Worm (Caenorhabditis elegans) whole organism, late embryonic: ENCODE data around the gene scvp-1.

Experiments used
- C08G9.2 ChIP-seq: sonication (generic microtip); optimal IDR thresholded peaks from 2 replicates; lab custom pipeline; 2016; ENCODE audit warnings: mild to moderate bottlenecking, missing genetic modification characterization, moderate library complexity, missing compliant biosample characterization
- C38D4.7 ChIP-seq: fragments of 200-800 bp; sonication (Bioruptor generic); optimal IDR thresholded peaks from 2 replicates; lab custom pipeline; 2018; ENCODE audit warnings: mild to moderate bottlenecking, missing genetic modification characterization, moderate library complexity, missing compliant biosample characterization
- T23F11.4 ChIP-seq: fragments of 200-800 bp; sonication (Bioruptor generic); optimal IDR thresholded peaks from 2 replicates; lab custom pipeline; 2018; ENCODE audit warnings: mild to moderate bottlenecking, missing genetic modification characterization, missing compliant biosample characterization
- ama-1 ChIP-seq: fragments of 150-350 bp; optimal IDR thresholded peaks from 2 replicates; lab custom pipeline; 2014
- ceh-14 ChIP-seq: sonication (generic microtip); optimal IDR thresholded peaks from 2 replicates; lab custom pipeline; 2016; ENCODE audit warnings: missing genotype, missing genetic modification characterization, missing compliant biosample characterization
- ceh-18 ChIP-seq: sonication (generic microtip); optimal IDR thresholded peaks from 2 replicates; lab custom pipeline; 2016; ENCODE audit warnings: missing genetic modification characterization, missing compliant biosample characterization
- ceh-2 ChIP-seq: sonication (generic microtip); optimal IDR thresholded peaks from 2 replicates; lab custom pipeline; 2016; ENCODE audit warnings: missing genotype, missing genetic modification characterization, missing compliant biosample characterization
- ceh-30 ChIP-seq: fragments of 150-350 bp; optimal IDR thresholded peaks from 2 replicates; lab custom pipeline; 2014; ENCODE audit warnings: missing biosample characterization, missing genetic modification characterization
- ceh-31 ChIP-seq: sonication (generic microtip); optimal IDR thresholded peaks from 2 replicates; lab custom pipeline; 2016; ENCODE audit warnings: missing genetic modification characterization, missing compliant biosample characterization
- ceh-34 ChIP-seq: sonication (generic microtip); optimal IDR thresholded peaks from 2 replicates; lab custom pipeline; 2016; ENCODE audit warnings: mild to moderate bottlenecking, missing genetic modification characterization, missing compliant biosample characterization
- ceh-45 ChIP-seq: fragments of 200-800 bp; sonication (Bioruptor generic); IDR thresholded peaks from 2 replicates; pipeline ENCODE4 v1.3.6; 2022; ENCODE audit warnings: missing genetic modification reagents, missing genetic modification characterization, missing compliant biosample characterization
- ceh-6 ChIP-seq: fragments of 200-800 bp; sonication (Bioruptor generic); optimal IDR thresholded peaks from 2 replicates; lab custom pipeline; 2018; ENCODE audit warnings: mild to moderate bottlenecking, missing genetic modification characterization, missing compliant biosample characterization
- che-1 ChIP-seq: sonication (generic microtip); optimal IDR thresholded peaks from 2 replicates; lab custom pipeline; 2016; ENCODE audit warnings: mild to moderate bottlenecking, missing genetic modification characterization, missing compliant biosample characterization
- dve-1 ChIP-seq: sonication (generic microtip); optimal IDR thresholded peaks from 2 replicates; lab custom pipeline; 2017; ENCODE audit warnings: antibody characterized with exemption, mild to moderate bottlenecking, missing genetic modification characterization, missing compliant biosample characterization
- elt-2 ChIP-seq: sonication (generic microtip); optimal IDR thresholded peaks from 2 replicates; lab custom pipeline; 2016; ENCODE audit warnings: missing genetic modification reagents, missing genetic modification characterization, missing compliant biosample characterization
- elt-4 ChIP-seq: sonication (generic microtip); optimal IDR thresholded peaks from 2 replicates; lab custom pipeline; 2016; ENCODE audit warnings: missing genetic modification characterization, missing compliant biosample characterization
- ets-4 ChIP-seq: sonication (generic microtip); optimal IDR thresholded peaks from 2 replicates; lab custom pipeline; 2016; ENCODE audit warnings: missing genetic modification characterization, missing compliant biosample characterization
- fax-1 ChIP-seq: sonication (generic microtip); optimal IDR thresholded peaks from 2 replicates; lab custom pipeline; 2016; ENCODE audit warnings: missing genotype, missing genetic modification characterization, missing compliant biosample characterization
- fkh-6 ChIP-seq: sonication (generic microtip); optimal IDR thresholded peaks from 2 replicates; lab custom pipeline; 2016; ENCODE audit warnings: missing genetic modification characterization, missing compliant biosample characterization
- hlh-13 ChIP-seq: fragments of 200-800 bp; sonication (Bioruptor generic); optimal IDR thresholded peaks from 2 replicates; lab custom pipeline; 2018; ENCODE audit warnings: mild to moderate bottlenecking, missing genetic modification characterization, missing compliant biosample characterization
- hlh-6 ChIP-seq: sonication (generic microtip); optimal IDR thresholded peaks from 2 replicates; lab custom pipeline; 2016; ENCODE audit warnings: missing genotype, missing genetic modification characterization, missing compliant biosample characterization
- lin-11 ChIP-seq: fragments of 200-800 bp; sonication (Bioruptor generic); optimal IDR thresholded peaks from 2 replicates; lab custom pipeline; 2018; ENCODE audit warnings: mild to moderate bottlenecking, missing genetic modification characterization, missing compliant biosample characterization
- mec-3 ChIP-seq: sonication (generic microtip); optimal IDR thresholded peaks from 2 replicates; lab custom pipeline; 2016; ENCODE audit warnings: borderline replicate concordance, missing genetic modification characterization, missing compliant biosample characterization
- nfya-1 ChIP-seq: sonication (generic microtip); optimal IDR thresholded peaks from 2 replicates; lab custom pipeline; 2017; ENCODE audit warnings: missing genetic modification characterization, mild to moderate bottlenecking, missing compliant biosample characterization, antibody characterized with exemption, moderate library complexity
- nhr-232 ChIP-seq: sonication (generic microtip); optimal IDR thresholded peaks from 2 replicates; lab custom pipeline; 2016; ENCODE audit warnings: missing genetic modification characterization, missing compliant biosample characterization
- odd-2 ChIP-seq: sonication (generic microtip); optimal IDR thresholded peaks from 2 replicates; lab custom pipeline; 2017; ENCODE audit warnings: antibody characterized with exemption, mild to moderate bottlenecking, missing genetic modification characterization, missing compliant biosample characterization
- pag-3 ChIP-seq: sonication (generic microtip); optimal IDR thresholded peaks from 2 replicates; lab custom pipeline; 2016; ENCODE audit warnings: missing compliant biosample characterization, missing genetic modification characterization, borderline replicate concordance
- pat-9 ChIP-seq: fragments of 200-800 bp; sonication (Bioruptor generic); optimal IDR thresholded peaks from 2 replicates; lab custom pipeline; 2018; ENCODE audit warnings: mild to moderate bottlenecking, missing genetic modification characterization, moderate library complexity, missing compliant biosample characterization
- pha-4 ChIP-seq: fragments of 150-350 bp; optimal IDR thresholded peaks from 2 replicates; lab custom pipeline; 2018; ENCODE audit warnings: missing biosample characterization, missing genetic modification reagents, missing genetic modification characterization
- pros-1 ChIP-seq: fragments of 150-350 bp; optimal IDR thresholded peaks from 2 replicates; lab custom pipeline; 2014; ENCODE audit warnings: missing biosample characterization, missing genetic modification reagents, missing genetic modification characterization
- ref-2 ChIP-seq: sonication (generic microtip); optimal IDR thresholded peaks from 2 replicates; lab custom pipeline; 2016; ENCODE audit warnings: missing genetic modification characterization, missing compliant biosample characterization
- rnt-1 ChIP-seq: sonication (generic microtip); optimal IDR thresholded peaks from 2 replicates; lab custom pipeline; 2016; ENCODE audit warnings: missing genetic modification characterization, missing compliant biosample characterization
- sox-2 ChIP-seq: fragments of 200-800 bp; sonication (Bioruptor generic); IDR thresholded peaks from 2 replicates; pipeline ENCODE4 v1.3.6; 2022; ENCODE audit warnings: missing genetic modification reagents, missing genetic modification characterization, missing compliant biosample characterization
- syd-9 ChIP-seq: sonication (generic microtip); optimal IDR thresholded peaks from 2 replicates; lab custom pipeline; 2016; ENCODE audit warnings: mild to moderate bottlenecking, missing genetic modification characterization, moderate library complexity, missing compliant biosample characterization
- tbx-2 ChIP-seq: sonication (generic microtip); optimal IDR thresholded peaks from 2 replicates; lab custom pipeline; 2016; ENCODE audit warnings: missing genetic modification characterization, missing compliant biosample characterization
- unc-42 ChIP-seq: sonication (generic microtip); optimal IDR thresholded peaks from 2 replicates; lab custom pipeline; 2016; ENCODE audit warnings: missing genotype, missing genetic modification characterization, missing compliant biosample characterization
- unc-55 ChIP-seq: sonication (generic microtip); optimal IDR thresholded peaks from 2 replicates; lab custom pipeline; 2017; ENCODE audit warnings: missing biosample characterization, missing genetic modification reagents, missing genetic modification characterization

Gene scvp-1

ce11 chrV:10961448-10961870, 30.4 kb upstream of the scvp-1 start:
- TF ChIP-seq pag-3 (tag; lab: Kevin White, UChicago) (no peak), unc-42 (tag; lab: Kevin White, UChicago) (peak; percentile 94), ceh-45 (GFP tag; lab: Robert Waterston, UW) (no peak), C08G9.2 (tag; lab: Kevin White, UChicago) (peak; percentile 22), pha-4 (tag; lab: Kevin White, UChicago) (no peak), ceh-14 (peak; percentile 75), ceh-18 (tag; lab: Kevin White, UChicago) (peak; percentile 93), unc-55 (GFP tag; lab: Kevin White, UChicago) (peak; percentile 68), ama-1 (no peak), fkh-6 (no peak), dve-1 (tag; lab: Kevin White, UChicago) (no peak), odd-2 (no peak), ref-2 (tag; lab: Kevin White, UChicago) (peak; percentile 25), ceh-34 (tag; lab: Kevin White, UChicago) (peak; percentile 44), hlh-6 (tag; lab: Kevin White, UChicago) (no peak), ceh-2 (tag; lab: Kevin White, UChicago) (no peak), fax-1 (tag; lab: Kevin White, UChicago) (peak; percentile 27), ceh-6 (GFP tag; lab: Kevin White, UChicago) (no peak), mec-3 (tag; lab: Kevin White, UChicago) (peak; percentile 49), ceh-31 (tag; lab: Kevin White, UChicago) (peak; percentile 62), tbx-2 (tag; lab: Kevin White, UChicago) (peak; percentile 48), che-1 (tag; lab: Kevin White, UChicago) (no peak), C38D4.7 (no peak), rnt-1 (tag; lab: Kevin White, UChicago) (peak; percentile 48), nfya-1 (tag; lab: Kevin White, UChicago) (peak; percentile 1), pat-9 (tag; lab: Kevin White, UChicago) (no peak)

DNA sequence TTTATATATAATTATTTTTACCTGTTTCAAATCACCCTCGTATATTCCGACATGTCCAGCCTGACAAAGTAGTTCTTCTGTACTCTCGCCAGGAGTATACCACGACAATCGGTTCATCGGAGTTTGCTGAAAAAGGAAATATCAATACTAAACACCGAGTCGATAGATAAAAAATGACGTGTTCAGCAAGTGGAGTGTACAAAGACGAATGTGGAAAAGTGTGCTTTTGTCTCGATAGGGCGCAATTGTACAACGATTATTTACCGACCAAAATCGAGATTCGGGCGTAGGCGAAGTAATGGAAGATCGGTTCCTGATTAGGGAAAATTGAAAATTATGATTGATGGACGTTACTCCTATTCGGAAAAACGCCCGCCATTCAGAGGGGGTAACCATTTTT, 29.5 kb upstream of the scvp-1 start, which contains the start of gene vps-36:
Gene vps-36, minus strand, starts transcription at position 126 of the 400 bp plus-strand sequence.
- no peak for TF ChIP-seq lin-11 (tag; lab: Kevin White, UChicago)
- TF ChIP-seq tbx-2 (tag; lab: Kevin White, UChicago) = no peak
- TF ChIP-seq elt-2 (tag; lab: Kevin White, UChicago) = peak; percentile 14
- TF ChIP-seq ceh-2 (tag; lab: Kevin White, UChicago) = no peak
- TF ChIP-seq ceh-34 (tag; lab: Kevin White, UChicago) = no peak

DNA sequence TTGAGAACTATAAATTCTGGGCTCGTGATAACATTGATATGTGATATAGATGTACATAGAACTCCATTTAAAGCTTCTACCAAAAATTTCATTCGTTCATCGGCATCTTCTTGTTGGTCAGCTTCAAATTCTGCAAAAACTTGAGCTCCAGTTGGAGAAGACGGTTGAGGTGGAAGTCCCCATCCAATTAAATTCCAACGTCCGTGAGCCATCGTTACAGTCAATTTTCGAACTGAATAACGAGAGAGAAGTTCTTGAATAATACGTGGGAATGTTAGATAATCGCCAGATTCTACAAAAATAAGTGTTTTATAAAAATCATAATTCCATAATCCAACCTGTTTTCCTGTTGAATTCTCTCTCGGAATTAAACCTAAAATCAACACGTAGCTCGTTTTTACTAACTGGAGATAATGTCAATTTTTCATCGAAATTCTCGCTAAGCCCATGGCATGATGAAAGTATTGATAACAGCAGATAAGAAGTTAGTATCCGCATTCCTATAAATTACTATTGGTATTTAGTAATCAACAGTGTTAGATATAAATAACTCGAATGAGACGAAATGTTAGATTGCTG, 27.3 kb upstream of the scvp-1 start, which contains the start of gene pigt-1:
Gene pigt-1, minus strand, starts transcription at position 500 of the 579 bp plus-strand sequence.
- TF ChIP-seq mec-3 (tag; lab: Kevin White, UChicago) (no peak), rnt-1 (tag; lab: Kevin White, UChicago) (no peak), pros-1 (tag; lab: Kevin White, UChicago) (no peak), ceh-2 (tag; lab: Kevin White, UChicago) (no peak), elt-2 (tag; lab: Kevin White, UChicago) (no peak), che-1 (tag; lab: Kevin White, UChicago) (no peak), tbx-2 (tag; lab: Kevin White, UChicago) (no peak), ama-1 (no peak), T23F11.4 (GFP tag; lab: Kevin White, UChicago) (no peak), syd-9 (tag; lab: Kevin White, UChicago) (no peak), hlh-13 (GFP tag; lab: Kevin White, UChicago) (no peak), ceh-30 (no peak), unc-55 (GFP tag; lab: Kevin White, UChicago) (no peak), ets-4 (tag; lab: Kevin White, UChicago) (no peak), elt-4 (tag; lab: Kevin White, UChicago) (no peak), ceh-6 (GFP tag; lab: Kevin White, UChicago) (no peak), nhr-232 (tag; lab: Kevin White, UChicago) (no peak), sox-2 (no peak), dve-1 (tag; lab: Kevin White, UChicago) (no peak), fax-1 (tag; lab: Kevin White, UChicago) (no peak)
- TF ChIP-seq, all 69 proteins: peak for 0
